Worm (Caenorhabditis elegans) whole organism, L1 larva: ENCODE measurements around the gene hum-2.

Source experiments
- aly-2 ChIP-seq: fragments of 150-350 bp; optimal IDR thresholded peaks from 2 replicates; lab custom pipeline; 2014; ENCODE audit warnings: missing biosample characterization, missing genetic modification characterization
- ceh-63 ChIP-seq: fragments of 200-800 bp; sonication (Bioruptor generic); optimal IDR thresholded peaks from 2 replicates; lab custom pipeline; 2018; ENCODE audit warnings: mild to moderate bottlenecking, missing genetic modification characterization, missing compliant biosample characterization
- ces-1 ChIP-seq: fragments of 150-350 bp; optimal IDR thresholded peaks from 2 replicates; lab custom pipeline; 2014; ENCODE audit warnings: missing biosample characterization, missing genetic modification reagents, missing genetic modification characterization
- elt-2 ChIP-seq: sonication (generic microtip); optimal IDR thresholded peaks from 2 replicates; lab custom pipeline; 2016; ENCODE audit warnings: missing genetic modification characterization, mild to moderate bottlenecking, inconsistent platforms, missing compliant biosample characterization, missing genetic modification reagents
- fkh-10 ChIP-seq: sonication (generic microtip); optimal IDR thresholded peaks from 2 replicates; lab custom pipeline; 2017; ENCODE audit warnings: missing biosample characterization, missing genetic modification reagents, missing genetic modification characterization
- fos-1 ChIP-seq: fragments of 150-350 bp; optimal IDR thresholded peaks from 2 replicates; lab custom pipeline; 2014; ENCODE audit warnings: missing biosample characterization, missing genetic modification characterization
- lin-13 ChIP-seq: fragments of 150-350 bp; optimal IDR thresholded peaks from 2 replicates; lab custom pipeline; 2014; ENCODE audit warnings: missing biosample characterization, missing genetic modification reagents, missing genetic modification characterization
- lin-35 ChIP-seq, 2 experiments: fragments of 150-350 bp; optimal IDR thresholded peaks; 2 replicates each; lab custom pipeline; 2014; ENCODE audit warnings: missing biosample characterization in 2 of 2, missing genetic modification characterization in 2 of 2, missing genetic modification reagents in 2 of 2
- lin-39 ChIP-seq: fragments of 150-350 bp; optimal IDR thresholded peaks from 2 replicates; lab custom pipeline; 2014; ENCODE audit warnings: missing biosample characterization, missing genetic modification reagents, missing genetic modification characterization
- nhr-11 ChIP-seq: fragments of 150-350 bp; optimal IDR thresholded peaks from 2 replicates; lab custom pipeline; 2014; ENCODE audit warnings: missing biosample characterization, missing genetic modification characterization
- nhr-12 ChIP-seq: sonication (generic microtip); optimal IDR thresholded peaks from 2 replicates; lab custom pipeline; 2017; ENCODE audit warnings: missing biosample characterization, missing genetic modification characterization
- nhr-76 ChIP-seq: sonication (generic microtip); optimal IDR thresholded peaks from 2 replicates; lab custom pipeline; 2017; ENCODE audit warnings: missing biosample characterization, missing genetic modification characterization
- xbp-1 ChIP-seq: sonication (generic microtip); optimal IDR thresholded peaks from 2 replicates; lab custom pipeline; 2016; ENCODE audit warnings: missing genetic modification characterization, missing compliant biosample characterization
- zip-4 ChIP-seq: fragments of 200-800 bp; sonication (Bioruptor generic); optimal IDR thresholded peaks from 2 replicates; lab custom pipeline; 2018; ENCODE audit warnings: mild to moderate bottlenecking, missing genetic modification characterization, moderate library complexity, missing compliant biosample characterization

DNA sequence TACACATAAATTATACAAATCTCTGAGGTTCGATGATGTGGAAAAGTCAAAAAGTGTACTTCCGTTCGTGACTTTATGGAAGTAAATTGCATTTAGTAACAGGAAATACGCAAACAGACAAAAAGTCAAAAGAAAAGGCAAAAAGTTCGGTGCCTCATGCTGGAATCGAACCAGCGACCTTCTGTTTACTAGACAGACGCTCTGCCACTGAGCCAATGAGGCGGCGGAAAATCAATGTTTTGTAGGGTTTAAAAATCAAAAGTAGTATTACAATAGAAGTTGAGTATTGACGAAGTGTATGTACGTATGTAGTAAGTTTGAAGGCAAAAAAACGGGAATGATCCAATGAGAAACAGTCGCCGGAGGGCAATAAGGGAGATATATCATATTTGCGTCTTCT is 20.9 kb downstream of the hum-2 start:
- TF ChIP-seq elt-2 (tag; lab: Kevin White, UChicago) = no peak
- no peak for TF ChIP-seq nhr-12 (tag; lab: Kevin White, UChicago)
- TF ChIP-seq lin-39 (tag; lab: Kevin White, UChicago) = no peak
- no peak for TF ChIP-seq nhr-11 (tag; lab: Kevin White, UChicago)
- TF ChIP-seq nhr-76 = no peak
- no peak for TF ChIP-seq ces-1 (GFP tag; lab: Kevin White, UChicago)
- no peak for TF ChIP-seq lin-13
- TF ChIP-seq lin-35 (GFP tag; optimal IDR thresholded peaks at IDR 0.05; lab: Kevin White, UChicago) = no peak
- no peak for TF ChIP-seq fos-1 (tag; lab: Kevin White, UChicago)
- TF ChIP-seq xbp-1 = no peak
- TF ChIP-seq zip-4 (GFP tag; lab: Kevin White, UChicago) = no peak
- no peak for TF ChIP-seq fkh-10 (GFP tag; lab: Kevin White, UChicago)
- TF ChIP-seq aly-2 = no peak
- no peak for TF ChIP-seq ceh-63
